Fruit fly (Drosophila melanogaster) whole organism, embryonic: Measurements from ENCODE around the gene CG32483.

Source experiments
- CG11504 ChIP-seq: fragments of 200-800 bp; sonication (Bioruptor generic); optimal IDR thresholded peaks from 3 replicates; lab custom pipeline; 2019; ENCODE audit warnings: missing biosample characterization, mild to moderate bottlenecking, missing genetic modification characterization, moderate library complexity
- CG11695 ChIP-seq: fragments of 200-800 bp; sonication (Bioruptor generic); IDR thresholded peaks from 3 replicates; pipeline ENCODE4 v1.3.6; 2022; ENCODE audit warnings: missing biosample characterization, missing genetic modification characterization
- CG12659 ChIP-seq: fragments of 200-800 bp; sonication (Bioruptor generic); optimal IDR thresholded peaks from 3 replicates; lab custom pipeline; 2017; ENCODE audit warnings: mild to moderate bottlenecking, missing biosample characterization, missing genetic modification reagents, missing genetic modification characterization
- CG13123 ChIP-seq: fragments of 200-800 bp; sonication (Bioruptor generic); optimal IDR thresholded peaks from 2 replicates; lab custom pipeline; 2016; ENCODE audit warnings: missing biosample characterization, missing genetic modification characterization
- CG17385 ChIP-seq: fragments of 200-800 bp; sonication (Bioruptor generic); optimal IDR thresholded peaks from 3 replicates; lab custom pipeline; 2018; ENCODE audit warnings: missing biosample characterization, mild to moderate bottlenecking, missing genetic modification characterization
- CG17912 ChIP-seq: fragments of 200-800 bp; sonication (Bioruptor generic); optimal IDR thresholded peaks from 2 replicates; lab custom pipeline; 2018; ENCODE audit warnings: missing biosample characterization, mild to moderate bottlenecking, missing genetic modification characterization
- CG18262 ChIP-seq: fragments of 200-800 bp; optimal IDR thresholded peaks from 3 replicates; lab custom pipeline; 2019; ENCODE audit warnings: missing biosample characterization, mild to moderate bottlenecking, missing genetic modification characterization, moderate library complexity
- CG18476 ChIP-seq: fragments of 200-800 bp; sonication (Bioruptor generic); optimal IDR thresholded peaks from 2 replicates; lab custom pipeline; 2016; ENCODE audit warnings: missing biosample characterization, mild to moderate bottlenecking, missing genetic modification characterization
- CG2120 ChIP-seq: fragments of 200-800 bp; sonication (Bioruptor generic); optimal IDR thresholded peaks from 3 replicates; lab custom pipeline; 2016; ENCODE audit warnings: missing biosample characterization, missing genetic modification characterization
- CG30431 ChIP-seq: fragments of 200-800 bp; sonication (Bioruptor generic); optimal IDR thresholded peaks from 2 replicates; lab custom pipeline; 2017; ENCODE audit warnings: missing biosample characterization, missing genetic modification characterization
- CG31224 ChIP-seq: fragments of 200-800 bp; sonication (Bioruptor generic); IDR thresholded peaks from 2 replicates; pipeline ENCODE4 v1.3.6; 2022; ENCODE audit warnings: missing biosample characterization, missing genetic modification characterization
- CG31388 ChIP-seq: fragments of 200-800 bp; sonication (Bioruptor generic); optimal IDR thresholded peaks from 2 replicates; lab custom pipeline; 2016; ENCODE audit warnings: missing biosample characterization, missing genetic modification characterization
- CG3281 ChIP-seq: fragments of 200-800 bp; sonication (Bioruptor generic); optimal IDR thresholded peaks from 3 replicates; lab custom pipeline; 2017; ENCODE audit warnings: missing biosample characterization, mild to moderate bottlenecking, missing genetic modification characterization
- CG6175 ChIP-seq: fragments of 200-800 bp; sonication (Bioruptor generic); IDR thresholded peaks from 3 replicates; pipeline ENCODE4 v1.3.6; 2022; ENCODE audit warnings: missing biosample characterization, missing genetic modification characterization
- CG6683 ChIP-seq: fragments of 200-800 bp; sonication (Bioruptor generic); optimal IDR thresholded peaks from 2 replicates; lab custom pipeline; 2017; ENCODE audit warnings: missing biosample characterization, mild to moderate bottlenecking, missing genetic modification characterization, missing genetic modification reagents
- CG6689 ChIP-seq: fragments of 200-800 bp; sonication (Bioruptor generic); IDR thresholded peaks from 2 replicates; pipeline ENCODE4 v1.3.6; 2022; ENCODE audit warnings: missing biosample characterization, missing genetic modification characterization
- CG6765 ChIP-seq: fragments of 200-800 bp; sonication (Bioruptor generic); optimal IDR thresholded peaks from 3 replicates; lab custom pipeline; 2017; ENCODE audit warnings: missing biosample characterization, mild to moderate bottlenecking, missing genetic modification characterization
- CG7556 ChIP-seq: fragments of 200-800 bp; sonication (Bioruptor generic); optimal IDR thresholded peaks from 2 replicates; lab custom pipeline; 2017; ENCODE audit warnings: missing biosample characterization, mild to moderate bottlenecking, missing genetic modification characterization
- CG7839 ChIP-seq: fragments of 200-800 bp; sonication (Bioruptor generic); optimal IDR thresholded peaks from 3 replicates; lab custom pipeline; 2018; ENCODE audit warnings: missing biosample characterization, mild to moderate bottlenecking, missing genetic modification characterization, moderate library complexity
- CG8924 ChIP-seq: fragments of 200-800 bp; optimal IDR thresholded peaks from 3 replicates; lab custom pipeline; 2019; ENCODE audit warnings: missing biosample characterization, mild to moderate bottlenecking, missing genetic modification characterization, moderate library complexity
- CG8944 ChIP-seq: fragments of 200-800 bp; sonication (Bioruptor generic); optimal IDR thresholded peaks from 3 replicates; lab custom pipeline; 2016; ENCODE audit warnings: missing biosample characterization, missing genetic modification characterization
- CoRest ChIP-seq: fragments of 200-800 bp; sonication (Bioruptor generic); optimal IDR thresholded peaks from 3 replicates; lab custom pipeline; 2018; ENCODE audit warnings: missing biosample characterization, mild to moderate bottlenecking, missing genetic modification characterization, moderate library complexity
- CrebB ChIP-seq: fragments of 200-800 bp; sonication (Bioruptor generic); optimal IDR thresholded peaks from 3 replicates; lab custom pipeline; 2018; ENCODE audit warnings: missing biosample characterization, mild to moderate bottlenecking, missing genetic modification characterization
- Dll ChIP-seq: fragments of 200-800 bp; sonication (Bioruptor generic); IDR thresholded peaks from 4 replicates; pipeline ENCODE4 v1.3.6; 2022; ENCODE audit warnings: missing biosample characterization, missing genetic modification characterization; ENCODE audit not compliant: partially characterized antibody
- HmgZ ChIP-seq: fragments of 200-800 bp; sonication (Bioruptor generic); optimal IDR thresholded peaks from 2 replicates; lab custom pipeline; 2018; ENCODE audit warnings: missing biosample characterization, mild to moderate bottlenecking, missing genetic modification characterization
- Hr51 ChIP-seq, 2 experiments: fragments of 200-800 bp; sonication (Bioruptor generic); optimal IDR thresholded peaks; 2 replicates in 1 of 2; 3 replicates in 1 of 2; lab custom pipeline; 2016 to 2018; ENCODE audit warnings: missing biosample characterization in 2 of 2, missing genetic modification characterization in 2 of 2, mild to moderate bottlenecking in 1 of 2, moderate library complexity in 1 of 2
- Meics ChIP-seq: fragments of 200-800 bp; sonication (Bioruptor generic); optimal IDR thresholded peaks from 2 replicates; lab custom pipeline; 2017; ENCODE audit warnings: missing biosample characterization, mild to moderate bottlenecking, missing genetic modification characterization
- Sox102F ChIP-seq: fragments of 200-800 bp; sonication (Bioruptor generic); optimal IDR thresholded peaks from 2 replicates; lab custom pipeline; 2018; ENCODE audit warnings: missing biosample characterization, mild to moderate bottlenecking, missing genetic modification characterization, moderate library complexity
- Ssrp ChIP-seq: fragments of 200-800 bp; sonication (Bioruptor generic); optimal IDR thresholded peaks from 2 replicates; lab custom pipeline; 2018; ENCODE audit warnings: missing biosample characterization, mild to moderate bottlenecking, missing genetic modification characterization, moderate library complexity
- TFAM ChIP-seq: fragments of 200-800 bp; sonication (Bioruptor generic); optimal IDR thresholded peaks from 2 replicates; lab custom pipeline; 2017; ENCODE audit warnings: missing biosample characterization, missing genetic modification characterization, inconsistent platforms
- az2 ChIP-seq: fragments of 200-800 bp; sonication (Bioruptor generic); optimal IDR thresholded peaks from 3 replicates; lab custom pipeline; 2016; ENCODE audit warnings: missing biosample characterization, missing genetic modification characterization
- bcd ChIP-seq: fragments of 200-800 bp; sonication (Bioruptor generic); optimal IDR thresholded peaks from 2 replicates; lab custom pipeline; 2017; ENCODE audit warnings: missing biosample characterization, mild to moderate bottlenecking, missing genetic modification characterization
- cato ChIP-seq: fragments of 200-800 bp; sonication (Bioruptor generic); optimal IDR thresholded peaks from 2 replicates; lab custom pipeline; 2016; ENCODE audit warnings: missing biosample characterization, missing genetic modification characterization, borderline replicate concordance
- cg ChIP-seq: fragments of 200-800 bp; sonication (Bioruptor generic); optimal IDR thresholded peaks from 3 replicates; lab custom pipeline; 2019; ENCODE audit warnings: missing biosample characterization, mild to moderate bottlenecking, missing genetic modification characterization, moderate library complexity
- chinmo ChIP-seq: fragments of 200-800 bp; sonication (Bioruptor generic); IDR thresholded peaks from 4 replicates; pipeline ENCODE4 v1.3.6; 2022; ENCODE audit warnings: missing biosample characterization, missing genetic modification characterization; ENCODE audit not compliant: partially characterized antibody
- chn ChIP-seq: fragments of 200-800 bp; sonication (Bioruptor generic); optimal IDR thresholded peaks from 2 replicates; lab custom pipeline; 2016; ENCODE audit warnings: missing biosample characterization, missing genetic modification characterization
- dm ChIP-seq: fragments of 200-800 bp; sonication (Bioruptor generic); optimal IDR thresholded peaks from 3 replicates; lab custom pipeline; 2016; ENCODE audit warnings: missing biosample characterization, missing genetic modification characterization
- dysf ChIP-seq: fragments of 200-800 bp; sonication (Bioruptor generic); IDR thresholded peaks from 3 replicates; pipeline ENCODE4 v1.3.6; 2022; ENCODE audit warnings: missing biosample characterization, missing genetic modification characterization
- gem ChIP-seq: fragments of 200-800 bp; sonication (Bioruptor generic); optimal IDR thresholded peaks from 2 replicates; lab custom pipeline; 2019; ENCODE audit warnings: missing biosample characterization, mild to moderate bottlenecking, missing genetic modification characterization, moderate library complexity
- gsb ChIP-seq: fragments of 200-800 bp; sonication (Bioruptor generic); IDR thresholded peaks from 2 replicates; pipeline ENCODE4 v1.3.6; 2022; ENCODE audit warnings: missing biosample characterization, missing genetic modification characterization
- kni ChIP-seq: fragments of 200-800 bp; sonication (Bioruptor generic); optimal IDR thresholded peaks from 3 replicates; lab custom pipeline; 2017; ENCODE audit warnings: mild to moderate bottlenecking, missing biosample characterization, missing genetic modification reagents, missing genetic modification characterization
- org-1 ChIP-seq: fragments of 200-800 bp; sonication (Bioruptor generic); optimal IDR thresholded peaks from 2 replicates; lab custom pipeline; 2017; ENCODE audit warnings: missing biosample characterization, missing genetic modification characterization
- pum ChIP-seq: fragments of 200-800 bp; sonication (Bioruptor generic); optimal IDR thresholded peaks from 2 replicates; lab custom pipeline; 2016; ENCODE audit warnings: missing biosample characterization, missing genetic modification characterization
- run ChIP-seq: fragments of 200-800 bp; sonication (Bioruptor generic); optimal IDR thresholded peaks from 3 replicates; lab custom pipeline; 2018; ENCODE audit warnings: missing biosample characterization, mild to moderate bottlenecking, missing genetic modification characterization
- sd ChIP-seq: fragments of 200-800 bp; sonication (Bioruptor generic); optimal IDR thresholded peaks from 3 replicates; lab custom pipeline; 2018; ENCODE audit warnings: missing biosample characterization, mild to moderate bottlenecking, missing genetic modification characterization, moderate library complexity
- tio ChIP-seq: fragments of 200-800 bp; sonication (Bioruptor generic); optimal IDR thresholded peaks from 2 replicates; lab custom pipeline; 2017; ENCODE audit warnings: missing biosample characterization, missing genetic modification characterization, inconsistent platforms

Gene CG32483

DNA sequence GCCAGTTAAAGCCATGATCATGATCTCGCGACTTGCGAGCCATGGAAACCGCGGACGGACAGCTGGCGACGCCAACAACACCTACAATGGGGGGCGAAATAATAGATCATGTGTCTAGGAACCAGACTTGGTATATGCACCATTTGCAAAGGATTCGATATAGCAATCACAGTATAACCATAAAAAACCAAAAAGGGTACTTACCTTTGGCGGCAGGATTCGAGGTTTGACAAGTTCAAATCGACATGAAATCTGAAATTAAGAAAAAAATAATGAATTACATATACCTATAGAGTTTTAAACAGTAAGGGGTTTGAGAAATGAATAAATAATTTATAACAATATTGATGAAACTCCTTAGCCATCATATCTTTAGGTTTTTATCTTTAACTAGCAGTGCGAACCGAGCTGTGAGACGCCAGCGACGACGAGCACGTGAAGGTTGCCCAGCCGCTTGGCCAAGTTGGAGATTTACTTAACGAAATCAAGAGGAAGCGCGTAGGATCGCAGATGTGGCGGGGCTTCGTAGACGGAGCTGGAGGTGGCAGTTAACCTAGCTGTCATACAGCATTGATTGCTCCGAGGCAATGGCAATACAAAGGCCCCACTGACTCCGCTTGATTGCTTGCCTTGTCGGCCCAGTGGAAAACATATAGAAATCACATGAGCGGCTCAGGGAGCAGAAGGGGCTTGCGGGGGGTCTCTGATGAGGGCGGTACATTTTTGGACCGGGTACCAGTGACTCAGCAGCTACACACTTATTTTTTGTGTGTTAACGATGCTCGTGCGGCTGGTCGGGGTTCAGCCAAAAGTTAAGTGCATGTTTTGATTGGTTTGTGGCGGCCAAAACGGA lies 44.2 kb upstream of the CG32483 start (continued):
- TF ChIP-seq CG6683 (GFP tag; lab: Kevin White, UChicago) (no peak), bcd (peak; percentile 23), pum (no peak), CG11695 (GFP tag; lab: Robert Waterston, UW) (peak; percentile 46; the same call in 1 of the 3 replicates), Sox102F (GFP tag; lab: Kevin White, UChicago) (peak; percentile 43), CG18476 (GFP tag; lab: Kevin White, UChicago) (no peak), CG17385 (peak; percentile 12), CG17912 (GFP tag; lab: Kevin White, UChicago) (no peak), gsb (GFP tag; lab: Robert Waterston, UW) (no peak), sd (tag; lab: Kevin White, UChicago) (peak; percentile 45), CG31388 (GFP tag; lab: Kevin White, UChicago) (no peak), CoRest (peak; percentile 45), tio (GFP tag; lab: Kevin White, UChicago) (peak; percentile 22), CG7556 (peak; percentile 76), az2 (peak; percentile 3), CG2120 (GFP tag; lab: Kevin White, UChicago) (peak; percentile 15), gem (tag; lab: Kevin White, UChicago) (peak; percentile 65), Meics (peak; percentile 45), TFAM (GFP tag; lab: Kevin White, UChicago) (no peak), Dll (GFP tag; lab: Robert Waterston, UW) (no peak), CG6689 (GFP tag; lab: Robert Waterston, UW) (peak; percentile 34; the same call in 1 of the 2 replicates), chinmo (GFP tag; lab: Robert Waterston, UW) (0 out of 4 replicates have a peak, but pooled peaks have one; percentile 60), HmgZ (tag; lab: Kevin White, UChicago) (no peak), CG8924 (tag; lab: Kevin White, UChicago) (peak; percentile 21), CG6765 (GFP tag; lab: Kevin White, UChicago) (peak; percentile 36), dysf (GFP tag; lab: Robert Waterston, UW) (peak; percentile 43; the same call in 1 of the 3 replicates), CG8944 (GFP tag; lab: Kevin White, UChicago) (no peak), CG13123 (GFP tag; lab: Kevin White, UChicago) (no peak), cato (GFP tag; lab: Kevin White, UChicago) (no peak), Hr51 (GFP tag; optimal IDR thresholded peaks at IDR 0.05; lab: Kevin White, UChicago) (peak in 1 of 2 experiments; percentile 34), CG30431 (GFP tag; lab: Kevin White, UChicago) (no peak), CG7839 (peak; percentile 58), kni (GFP tag; lab: Kevin White, UChicago) (peak; percentile 35), CG11504 (tag; lab: Kevin White, UChicago) (peak; percentile 58), CG12659 (GFP tag; lab: Kevin White, UChicago) (peak; percentile 35), Ssrp (peak; percentile 1), org-1 (peak; percentile 19), cg (GFP tag; lab: Kevin White, UChicago) (no peak), CG3281 (GFP tag; lab: Kevin White, UChicago) (peak; percentile 21), CG18262 (tag; lab: Kevin White, UChicago) (peak; percentile 57), CG6175 (GFP tag; lab: Robert Waterston, UW) (peak; percentile 51; the same call in 1 of the 3 replicates), chn (GFP tag; lab: Kevin White, UChicago) (no peak), CrebB (tag; lab: Kevin White, UChicago) (no peak), CG31224 (no peak), dm (GFP tag; lab: Kevin White, UChicago) (no peak), run (tag; lab: Kevin White, UChicago) (no peak)
